Fruit fly (Drosophila melanogaster) whole organism, embryonic: ENCODE data around the gene CG9628.

ENCODE experiments used
- Bdp1 ChIP-seq: fragments of 200-800 bp; sonication (Bioruptor generic); optimal IDR thresholded peaks from 3 replicates; lab custom pipeline; 2016; ENCODE audit warnings: missing biosample characterization, missing genetic modification characterization
- Bgb ChIP-seq: fragments of 200-800 bp; sonication (Bioruptor generic); IDR thresholded peaks from 2 replicates; pipeline ENCODE4 v1.3.6; 2022; ENCODE audit warnings: missing biosample characterization, missing genetic modification characterization; ENCODE audit not compliant: partially characterized antibody
- Blimp-1 ChIP-seq: fragments of 200-800 bp; sonication (Bioruptor generic); optimal IDR thresholded peaks from 3 replicates; lab custom pipeline; 2018; ENCODE audit warnings: missing biosample characterization, missing genetic modification characterization, mild to moderate bottlenecking, moderate library complexity, missing genetic modification reagents
- BtbVII ChIP-seq: fragments of 200-800 bp; sonication (Bioruptor generic); optimal IDR thresholded peaks from 3 replicates; lab custom pipeline; 2017; ENCODE audit warnings: missing biosample characterization, mild to moderate bottlenecking, missing genetic modification characterization
- CG10209 ChIP-seq: fragments of 200-800 bp; sonication (Bioruptor generic); optimal IDR thresholded peaks from 3 replicates; lab custom pipeline; 2017; ENCODE audit warnings: missing biosample characterization, mild to moderate bottlenecking, missing genetic modification characterization, missing genetic modification reagents
- CG13775 ChIP-seq: fragments of 200-800 bp; sonication (Bioruptor generic); optimal IDR thresholded peaks from 3 replicates; lab custom pipeline; 2017; ENCODE audit warnings: missing biosample characterization, mild to moderate bottlenecking, missing genetic modification characterization
- CG2712 ChIP-seq: fragments of 200-800 bp; optimal IDR thresholded peaks from 3 replicates; lab custom pipeline; 2019; ENCODE audit warnings: missing biosample characterization, mild to moderate bottlenecking, missing genetic modification characterization, moderate library complexity
- CG32767 ChIP-seq: fragments of 200-800 bp; sonication (Bioruptor generic); IDR thresholded peaks from 2 replicates; pipeline ENCODE4 v1.3.6; 2022; ENCODE audit warnings: missing biosample characterization, missing genetic modification characterization
- CG33557 ChIP-seq: fragments of 200-800 bp; sonication (Bioruptor generic); optimal IDR thresholded peaks from 2 replicates; lab custom pipeline; 2019; ENCODE audit warnings: missing biosample characterization, mild to moderate bottlenecking, missing genetic modification characterization, moderate library complexity
- CG3995 ChIP-seq: fragments of 200-800 bp; sonication (Bioruptor generic); optimal IDR thresholded peaks from 3 replicates; lab custom pipeline; 2016; ENCODE audit warnings: missing biosample characterization, missing genetic modification characterization
- CG4820 ChIP-seq: fragments of 200-800 bp; sonication (Bioruptor generic); optimal IDR thresholded peaks from 3 replicates; lab custom pipeline; 2016; ENCODE audit warnings: missing biosample characterization, missing genetic modification characterization
- CG6254 ChIP-seq: fragments of 200-800 bp; sonication (Bioruptor generic); optimal IDR thresholded peaks from 3 replicates; lab custom pipeline; 2017; ENCODE audit warnings: mild to moderate bottlenecking, missing biosample characterization, missing genetic modification reagents, missing genetic modification characterization
- CG8924 ChIP-seq: fragments of 200-800 bp; optimal IDR thresholded peaks from 3 replicates; lab custom pipeline; 2019; ENCODE audit warnings: missing biosample characterization, mild to moderate bottlenecking, missing genetic modification characterization, moderate library complexity
- CHES-1-like ChIP-seq: fragments of 200-800 bp; sonication (Bioruptor generic); optimal IDR thresholded peaks from 2 replicates; lab custom pipeline; 2016; ENCODE audit warnings: missing biosample characterization, missing genetic modification characterization
- Dbx ChIP-seq: fragments of 200-800 bp; sonication (Bioruptor generic); IDR thresholded peaks from 3 replicates; pipeline ENCODE4 v1.3.6; 2022; ENCODE audit warnings: missing biosample characterization, missing genetic modification characterization
- Dek ChIP-seq: fragments of 200-800 bp; sonication (Bioruptor generic); optimal IDR thresholded peaks from 3 replicates; lab custom pipeline; 2019; ENCODE audit warnings: missing biosample characterization, mild to moderate bottlenecking, missing genetic modification characterization, moderate library complexity
- Drgx ChIP-seq: fragments of 200-800 bp; sonication (Bioruptor generic); IDR thresholded peaks from 2 replicates; pipeline ENCODE4 v1.3.6; 2022; ENCODE audit warnings: missing biosample characterization, missing genetic modification characterization
- Elba2 ChIP-seq: fragments of 200-800 bp; sonication (Bioruptor generic); optimal IDR thresholded peaks from 3 replicates; lab custom pipeline; 2016; ENCODE audit warnings: missing biosample characterization, missing genetic modification characterization
- H2.0 ChIP-seq: fragments of 200-800 bp; sonication (Bioruptor generic); IDR thresholded peaks from 2 replicates; pipeline ENCODE4 v1.3.6; 2022; ENCODE audit warnings: missing biosample characterization, missing genetic modification characterization
- Hr51 ChIP-seq, 2 experiments: fragments of 200-800 bp; sonication (Bioruptor generic); optimal IDR thresholded peaks; 2 replicates in 1 of 2; 3 replicates in 1 of 2; lab custom pipeline; 2016 to 2018; ENCODE audit warnings: missing biosample characterization in 2 of 2, missing genetic modification characterization in 2 of 2, mild to moderate bottlenecking in 1 of 2, moderate library complexity in 1 of 2
- Jarid2 ChIP-seq: fragments of 200-800 bp; sonication (Bioruptor generic); optimal IDR thresholded peaks from 3 replicates; lab custom pipeline; 2017; ENCODE audit warnings: mild to moderate bottlenecking, missing biosample characterization, missing genetic modification reagents, missing genetic modification characterization
- Max ChIP-seq: fragments of 200-800 bp; sonication (Bioruptor generic); optimal IDR thresholded peaks from 2 replicates; lab custom pipeline; 2016; ENCODE audit warnings: missing biosample characterization, mild to moderate bottlenecking, missing genetic modification characterization
- NC2β ChIP-seq: fragments of 200-800 bp; sonication (Bioruptor generic); optimal IDR thresholded peaks from 2 replicates; lab custom pipeline; 2016; ENCODE audit warnings: missing biosample characterization, missing genetic modification characterization
- NK7.1 ChIP-seq: fragments of 200-800 bp; sonication (Bioruptor generic); optimal IDR thresholded peaks from 3 replicates; lab custom pipeline; 2016; ENCODE audit warnings: missing biosample characterization, missing genetic modification characterization
- Ssrp ChIP-seq: fragments of 200-800 bp; sonication (Bioruptor generic); optimal IDR thresholded peaks from 2 replicates; lab custom pipeline; 2018; ENCODE audit warnings: missing biosample characterization, mild to moderate bottlenecking, missing genetic modification characterization, moderate library complexity
- amos ChIP-seq: fragments of 200-800 bp; sonication (Bioruptor generic); IDR thresholded peaks from 2 replicates; pipeline ENCODE4 v1.3.6; 2022; ENCODE audit warnings: missing biosample characterization, missing genetic modification characterization; ENCODE audit not compliant: partially characterized antibody
- chinmo ChIP-seq: fragments of 200-800 bp; sonication (Bioruptor generic); IDR thresholded peaks from 4 replicates; pipeline ENCODE4 v1.3.6; 2022; ENCODE audit warnings: missing biosample characterization, missing genetic modification characterization; ENCODE audit not compliant: partially characterized antibody
- croc ChIP-seq: fragments of 200-800 bp; sonication (Bioruptor generic); conservative IDR thresholded peaks from 3 replicates; pipeline ENCODE4 v1.3.6; 2022; ENCODE audit warnings: missing biosample characterization, missing genetic modification characterization
- crp ChIP-seq, 2 experiments: fragments of 200-800 bp; sonication (Bioruptor generic); optimal IDR thresholded peaks; 2 replicates in 1 of 2; 3 replicates in 1 of 2; lab custom pipeline; 2017; ENCODE audit warnings: missing biosample characterization in 2 of 2, missing genetic modification characterization in 2 of 2, mild to moderate bottlenecking in 1 of 2, moderate library complexity in 1 of 2
- dati ChIP-seq: fragments of 200-800 bp; sonication (Bioruptor generic); IDR thresholded peaks from 2 replicates; pipeline ENCODE4 v1.3.6; 2022; ENCODE audit warnings: missing biosample characterization, missing genetic modification characterization
- dmrt99B ChIP-seq: fragments of 200-800 bp; sonication (Bioruptor generic); optimal IDR thresholded peaks from 2 replicates; lab custom pipeline; 2018; ENCODE audit warnings: missing biosample characterization, mild to moderate bottlenecking, missing genetic modification characterization, moderate library complexity
- dpn ChIP-seq, 2 experiments: fragments of 200-800 bp; sonication (Bioruptor generic); optimal IDR thresholded peaks; 3 replicates each; lab custom pipeline; 2016; ENCODE audit warnings: missing biosample characterization in 2 of 2, missing genetic modification characterization in 2 of 2
- fd3F ChIP-seq: fragments of 200-800 bp; sonication (Bioruptor generic); optimal IDR thresholded peaks from 2 replicates; lab custom pipeline; 2018; ENCODE audit warnings: missing biosample characterization, mild to moderate bottlenecking, missing genetic modification characterization, moderate library complexity
- gcm ChIP-seq: fragments of 200-800 bp; sonication (Bioruptor generic); optimal IDR thresholded peaks from 2 replicates; lab custom pipeline; 2019; ENCODE audit warnings: missing biosample characterization, mild to moderate bottlenecking, missing genetic modification characterization, moderate library complexity
- lab ChIP-seq: fragments of 200-800 bp; sonication (Bioruptor generic); optimal IDR thresholded peaks from 3 replicates; lab custom pipeline; 2017; ENCODE audit warnings: missing biosample characterization, missing genetic modification characterization, mild to moderate bottlenecking, moderate library complexity, missing genetic modification reagents
- lbe ChIP-seq: fragments of 200-800 bp; sonication (Bioruptor generic); optimal IDR thresholded peaks from 2 replicates; lab custom pipeline; 2016; ENCODE audit warnings: missing biosample characterization, mild to moderate bottlenecking, missing genetic modification characterization
- nmo ChIP-seq: fragments of 200-800 bp; sonication (Bioruptor generic); optimal IDR thresholded peaks from 2 replicates; lab custom pipeline; 2018; ENCODE audit warnings: missing biosample characterization, mild to moderate bottlenecking, missing genetic modification characterization, moderate library complexity
- peb ChIP-seq: fragments of 200-800 bp; sonication (Bioruptor generic); IDR thresholded peaks from 2 replicates; pipeline ENCODE4 v1.3.6; 2022; ENCODE audit warnings: missing biosample characterization, missing genetic modification characterization
- sd ChIP-seq: fragments of 200-800 bp; sonication (Bioruptor generic); optimal IDR thresholded peaks from 3 replicates; lab custom pipeline; 2018; ENCODE audit warnings: missing biosample characterization, mild to moderate bottlenecking, missing genetic modification characterization, moderate library complexity
- sens-2 ChIP-seq: fragments of 200-800 bp; sonication (Bioruptor generic); IDR thresholded peaks from 2 replicates; pipeline ENCODE4 v1.3.6; 2022; ENCODE audit warnings: missing biosample characterization, missing genetic modification characterization
- tna ChIP-seq: fragments of 200-800 bp; sonication (Bioruptor generic); IDR thresholded peaks from 2 replicates; pipeline ENCODE4 v1.3.6; 2022; ENCODE audit warnings: missing biosample characterization, missing genetic modification characterization; ENCODE audit not compliant: partially characterized antibody
- zen2 ChIP-seq: fragments of 200-800 bp; sonication (Bioruptor generic); IDR thresholded peaks from 3 replicates; pipeline ENCODE4 v1.3.6; 2022; ENCODE audit warnings: missing biosample characterization, missing genetic modification characterization; ENCODE audit not compliant: partially characterized antibody
- zf30C ChIP-seq: fragments of 200-800 bp; sonication (Bioruptor generic); optimal IDR thresholded peaks from 3 replicates; lab custom pipeline; 2018; ENCODE audit warnings: missing biosample characterization, mild to moderate bottlenecking, missing genetic modification characterization

The CG9628 gene

DNA sequence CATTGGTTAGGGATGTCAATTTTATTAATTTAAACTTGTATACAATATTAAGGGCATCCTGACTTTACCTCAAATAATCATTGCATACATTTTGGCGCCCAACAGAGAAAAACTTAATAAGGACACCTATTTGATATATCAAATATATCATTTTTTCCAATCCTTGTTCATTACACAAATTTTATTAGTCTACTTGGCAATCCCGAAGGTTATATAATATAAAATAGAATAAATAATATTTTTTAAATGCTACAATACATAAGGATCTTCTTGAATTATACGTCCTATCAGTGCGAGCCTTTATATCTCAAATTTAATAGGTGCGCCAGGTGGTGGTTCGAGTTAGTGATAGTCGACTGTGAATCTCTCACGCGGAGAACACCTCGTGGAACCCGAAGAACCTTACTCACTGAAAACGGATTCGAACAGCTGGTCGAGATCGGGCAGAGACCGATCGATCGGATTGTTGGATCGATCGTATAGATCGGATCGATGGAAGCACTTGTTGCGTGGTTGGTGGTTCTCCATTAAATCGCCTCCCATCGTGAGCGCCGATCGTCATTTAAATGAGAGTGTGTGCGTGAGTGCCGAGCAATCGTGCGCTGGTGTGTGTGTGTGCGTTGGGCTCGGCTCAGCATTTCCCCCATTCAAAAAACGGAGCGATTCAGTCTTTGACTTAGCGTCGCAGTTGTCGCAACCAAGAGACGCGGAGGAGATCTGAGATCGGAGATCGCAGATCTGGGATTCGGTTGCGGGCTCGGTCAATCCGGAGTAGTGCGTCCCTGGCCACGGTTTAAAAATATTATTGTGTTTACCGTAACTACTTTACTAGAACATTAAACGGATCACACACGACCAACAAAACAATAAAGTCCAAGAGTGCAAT is 8.6 kb upstream of the CG9628 start, which contains the start of gene shd (continued):
- TF ChIP-seq BtbVII (GFP tag; lab: Kevin White, UChicago), result peak; percentile 20
- TF ChIP-seq peb, result no peak
- TF ChIP-seq dati (GFP tag; lab: Robert Waterston, UW), result no peak
- no peak for TF ChIP-seq croc (GFP tag; lab: Robert Waterston, UW)
- no peak for TF ChIP-seq sens-2 (GFP tag; lab: Robert Waterston, UW)
- peak; percentile 15 for TF ChIP-seq dmrt99B (tag; lab: Kevin White, UChicago)
- TF ChIP-seq amos (GFP tag; lab: Robert Waterston, UW), result no peak
- TF ChIP-seq Hr51 (GFP tag; optimal IDR thresholded peaks at IDR 0.05; lab: Kevin White, UChicago), result peak in 1 of 2 experiments; percentile 35
- no peak for TF ChIP-seq zf30C
- no peak for TF ChIP-seq NC2β (GFP tag; lab: Kevin White, UChicago)
- TF ChIP-seq CG2712, result peak; percentile 43
- TF ChIP-seq sd, result no peak
- TF ChIP-seq dpn (GFP tag; optimal IDR thresholded peaks at IDR 0.05; lab: Kevin White, UChicago), result peak in 1 of 2 experiments; percentile 21
- no peak for TF ChIP-seq Dbx (GFP tag; lab: Robert Waterston, UW)
- TF ChIP-seq CG8924, result peak; percentile 45
- TF ChIP-seq tna (GFP tag; lab: Robert Waterston, UW), result no peak
- TF ChIP-seq CG33557 (GFP tag; lab: Kevin White, UChicago), result peak; percentile 43
- TF ChIP-seq Ssrp (tag; lab: Kevin White, UChicago), result peak; percentile 49
- TF ChIP-seq crp (GFP tag; optimal IDR thresholded peaks at IDR 0.05; lab: Kevin White, UChicago), result peak in 1 of 2 experiments; percentile 55
- TF ChIP-seq Dek, result peak; percentile 27
- TF ChIP-seq fd3F (GFP tag; lab: Kevin White, UChicago), result peak; percentile 26
- TF ChIP-seq, all 482 proteins: peak for 117

dm6 chr3L:14615187-14615586 is 7.4 kb upstream of the CG9628 start:
- TF ChIP-seq zen2 (GFP tag; lab: Robert Waterston, UW), result no peak
- TF ChIP-seq lbe, result peak; percentile 41

DNA sequence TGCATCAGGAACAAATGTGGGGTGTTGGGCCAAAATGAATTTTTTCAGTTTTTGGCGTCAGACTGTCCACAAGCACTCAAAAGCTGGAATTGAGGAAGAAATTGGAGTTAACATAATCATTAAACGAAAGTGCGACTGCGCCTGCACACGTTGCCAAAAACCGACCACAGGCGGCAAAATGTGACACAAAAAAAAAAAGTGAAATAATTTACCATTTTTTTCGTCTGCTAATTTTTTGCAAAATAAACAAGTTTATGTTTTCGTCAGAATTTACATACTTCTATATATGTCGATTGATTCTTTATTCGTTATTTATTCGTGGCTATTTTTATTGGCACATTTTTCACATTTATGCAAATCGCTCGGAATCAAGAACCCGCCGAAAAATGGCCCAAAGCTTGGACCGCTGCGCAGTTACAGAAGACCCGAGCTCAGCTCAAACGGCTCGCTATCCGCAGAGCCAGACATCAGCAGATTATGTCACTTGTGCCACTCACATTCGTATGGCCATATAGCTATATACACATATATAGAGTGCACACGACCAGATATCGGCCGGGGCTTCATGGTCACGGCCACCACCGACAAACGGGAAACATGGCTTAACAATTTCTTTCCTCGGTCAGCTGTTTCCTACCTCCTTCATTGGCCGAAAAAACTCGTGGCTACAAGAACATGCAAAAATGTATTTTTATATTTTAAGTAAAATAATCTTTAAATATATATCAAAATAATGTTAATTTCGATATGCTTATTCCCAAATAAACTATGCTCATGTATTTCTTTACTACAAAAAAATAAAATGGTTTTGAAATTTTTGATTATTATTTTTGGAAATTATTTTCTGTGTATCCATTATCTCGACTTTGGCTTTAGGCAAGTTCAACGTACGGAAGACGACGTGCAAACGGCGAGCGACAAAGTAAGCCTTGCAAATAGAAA is 6.2 kb upstream of the CG9628 start:
- TF ChIP-seq Drgx (GFP tag; lab: Robert Waterston, UW), result 0 out of 2 replicates have a peak, but pooled peaks have one; percentile 21
- no peak for TF ChIP-seq nmo (GFP tag; lab: Kevin White, UChicago)
- TF ChIP-seq CG13775, result peak; percentile 24
- TF ChIP-seq CG10209 (GFP tag; lab: Kevin White, UChicago), result no peak
- TF ChIP-seq lab (GFP tag; lab: Kevin White, UChicago), result peak; percentile 59
- no peak for TF ChIP-seq Jarid2 (GFP tag; lab: Kevin White, UChicago)
- TF ChIP-seq gcm, result no peak
- peak; percentile 4 for TF ChIP-seq CG8924
- no peak for TF ChIP-seq Bgb (GFP tag; lab: Robert Waterston, UW)
- no peak for TF ChIP-seq Elba2
- no peak for TF ChIP-seq CG3995 (GFP tag; lab: Kevin White, UChicago)
- TF ChIP-seq Max, result no peak
- no peak for TF ChIP-seq H2.0 (GFP tag; lab: Robert Waterston, UW)
- TF ChIP-seq CG4820 (GFP tag; lab: Kevin White, UChicago), result no peak
- peak; percentile 75; the same call in 2 of the 4 replicates for TF ChIP-seq chinmo (GFP tag; lab: Robert Waterston, UW)
- no peak for TF ChIP-seq CG6254 (GFP tag; lab: Kevin White, UChicago)
- no peak for TF ChIP-seq CG32767 (GFP tag; lab: Robert Waterston, UW)
- TF ChIP-seq Blimp-1 (GFP tag; lab: Kevin White, UChicago), result peak; percentile 43
- no peak for TF ChIP-seq CHES-1-like (GFP tag; lab: Kevin White, UChicago)
- no peak for TF ChIP-seq NK7.1 (GFP tag; lab: Kevin White, UChicago)
- TF ChIP-seq Bdp1 (GFP tag; lab: Kevin White, UChicago), result no peak
